Fruit fly (Drosophila melanogaster): ENCODE results near the gene Nup43.

The Nup43 gene

DNA sequence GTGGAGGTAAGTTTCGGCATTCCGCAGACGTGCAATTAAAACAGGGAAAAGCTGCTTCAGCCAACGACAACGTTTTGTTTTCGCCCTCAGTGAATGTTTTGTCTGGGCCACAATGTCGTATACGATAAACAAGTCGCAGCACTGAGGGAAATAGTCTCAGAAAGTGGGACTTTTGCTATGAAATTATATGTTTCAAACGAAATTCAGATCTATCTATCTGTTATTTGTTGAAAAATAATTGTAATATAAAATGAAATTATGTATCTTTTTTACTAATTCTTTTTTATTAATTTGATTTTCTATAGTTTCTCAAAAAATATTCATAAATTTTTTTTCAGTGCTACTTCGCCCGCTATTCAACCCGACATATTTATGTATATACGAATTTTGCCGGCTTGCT is 27.0 kb downstream of the Nup43 start (continued):
- no peak for TF ChIP-seq CG11762 (GFP tag; optimal IDR thresholded peaks at IDR 0.05; ENCODE audit: insufficient read depth)
- TF ChIP-seq Sox14 (GFP tag; optimal IDR thresholded peaks at IDR 0.05), result no peak
- peak; percentile 34 for TF ChIP-seq CG4318 (GFP tag; optimal IDR thresholded peaks at IDR 0.05)
- peak; percentile 82 for TF ChIP-seq achi (GFP tag; optimal IDR thresholded peaks at IDR 0.05)
- TF ChIP-seq Ets21C (GFP tag; optimal IDR thresholded peaks at IDR 0.05), result no peak
- TF ChIP-seq CG10631 (GFP tag; optimal IDR thresholded peaks at IDR 0.05), result no peak
- TF ChIP-seq CG31627 (GFP tag; optimal IDR thresholded peaks at IDR 0.05), result peak; percentile 64
- TF ChIP-seq Eip78C (GFP tag), result peak; percentile 92
- no peak for TF ChIP-seq fd85E (GFP tag; optimal IDR thresholded peaks at IDR 0.05)
- TF ChIP-seq CG8632 (GFP tag; optimal IDR thresholded peaks at IDR 0.05), result peak; percentile 75
- peak; percentile 83 for TF ChIP-seq acj6 (GFP tag; optimal IDR thresholded peaks at IDR 0.05)
- TF ChIP-seq Ets96B (tag; optimal IDR thresholded peaks at IDR 0.05), result no peak
- peak; percentile 39 for TF ChIP-seq Sox15 (GFP tag; optimal IDR thresholded peaks at IDR 0.05)
- TF ChIP-seq CG7368 (GFP tag; optimal IDR thresholded peaks at IDR 0.05), result peak; percentile 42
- peak; percentile 38 for TF ChIP-seq vri (GFP tag; optimal IDR thresholded peaks at IDR 0.05)
- no peak for TF ChIP-seq CG6854 (GFP tag; optimal IDR thresholded peaks at IDR 0.05)
- no peak for TF ChIP-seq ss (GFP tag; optimal IDR thresholded peaks at IDR 0.05)
- no peak for TF ChIP-seq cyc (GFP tag; optimal IDR thresholded peaks at IDR 0.05)
- no peak for TF ChIP-seq svp (GFP tag)
- TF ChIP-seq Eip75B (GFP tag; optimal IDR thresholded peaks at IDR 0.05), result no peak
- peak; percentile 14 for TF ChIP-seq CG11902 (GFP tag; optimal IDR thresholded peaks at IDR 0.05)
- TF ChIP-seq CG8119 (GFP tag; IDR thresholded peaks at IDR 0.05), result peak; percentile 87
- peak; percentile 72 for TF ChIP-seq Sox102F (GFP tag; optimal IDR thresholded peaks at IDR 0.05)
- peak; percentile 47 for TF ChIP-seq lz (GFP tag; optimal IDR thresholded peaks at IDR 0.05)
- peak; percentile 88 for TF ChIP-seq CG15336 (GFP tag; IDR thresholded peaks at IDR 0.05)
- TF ChIP-seq salr (GFP tag; optimal IDR thresholded peaks at IDR 0.05), result peak in 1 of 2 experiments; percentile 78

DNA sequence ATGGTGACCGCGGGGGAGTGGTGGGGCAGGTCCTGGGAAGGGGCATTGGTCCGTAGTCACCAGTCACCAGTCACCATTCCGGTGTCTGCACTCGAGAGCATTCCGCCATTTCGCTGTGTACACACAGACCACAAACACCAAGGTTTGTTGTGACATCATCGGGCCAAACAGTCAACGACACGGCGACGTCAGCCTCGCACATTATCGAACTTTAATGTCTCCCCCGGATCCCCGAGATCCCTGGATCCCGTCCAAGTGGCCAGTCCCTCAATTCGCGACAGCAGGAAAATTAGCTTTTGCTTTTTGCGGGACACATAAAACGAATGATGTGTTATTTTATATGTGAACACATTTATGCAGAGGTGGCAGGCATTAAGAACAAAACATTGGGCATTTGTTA is 28.4 kb downstream of the Nup43 start:
- TF ChIP-seq CG4318 (GFP tag; optimal IDR thresholded peaks at IDR 0.05) (no peak), CG3032 (tag; optimal IDR thresholded peaks at IDR 0.05) (no peak), vri (GFP tag; optimal IDR thresholded peaks at IDR 0.05) (peak; percentile 92), CG34406 (GFP tag; optimal IDR thresholded peaks at IDR 0.05) (no peak), dac (GFP tag; optimal IDR thresholded peaks at IDR 0.05) (no peak), Eip78C (GFP tag) (no peak), salr (GFP tag; optimal IDR thresholded peaks at IDR 0.05) (no peak), CG11762 (GFP tag; optimal IDR thresholded peaks at IDR 0.05; ENCODE audit: insufficient read depth) (no peak)

dm6 chr3R:18395694-18396093 is 29.3 kb downstream of the Nup43 start:
- no peak for TF ChIP-seq CG34406 (GFP tag; optimal IDR thresholded peaks at IDR 0.05)
- peak; percentile 50 for TF ChIP-seq dsx (GFP tag; optimal IDR thresholded peaks at IDR 0.05; ENCODE audit: poor library complexity, severe bottlenecking)

- TF ChIP-seq Ets21C (GFP tag; optimal IDR thresholded peaks at IDR 0.05) (peak; percentile 96), CG6854 (GFP tag; optimal IDR thresholded peaks at IDR 0.05) (peak; percentile 93), CG6276 (GFP tag; optimal IDR thresholded peaks at IDR 0.05) (peak; percentile 98), svp (GFP tag) (peak; percentile 100), CG15336 (GFP tag; IDR thresholded peaks at IDR 0.05) (peak; percentile 99), CG10631 (GFP tag; optimal IDR thresholded peaks at IDR 0.05) (peak; percentile 97), CG9139 (GFP tag; optimal IDR thresholded peaks at IDR 0.05) (peak; percentile 91), topi (GFP tag; optimal IDR thresholded peaks at IDR 0.05) (peak; percentile 98), Sox14 (GFP tag; optimal IDR thresholded peaks at IDR 0.05) (peak; percentile 99), Lpt (GFP tag; optimal IDR thresholded peaks at IDR 0.05) (peak; percentile 98), CG11762 (GFP tag; optimal IDR thresholded peaks at IDR 0.05; ENCODE audit: insufficient read depth) (peak; percentile 96), CG3032 (tag; optimal IDR thresholded peaks at IDR 0.05) (peak; percentile 94), acj6 (GFP tag; optimal IDR thresholded peaks at IDR 0.05) (peak; percentile 99), CG8632 (GFP tag; optimal IDR thresholded peaks at IDR 0.05) (peak; percentile 98), CG6808 (GFP tag; optimal IDR thresholded peaks at IDR 0.05) (peak; percentile 94), CG34406 (GFP tag; optimal IDR thresholded peaks at IDR 0.05) (peak; percentile 98), Gug (GFP tag; IDR thresholded peaks at IDR 0.05) (peak; percentile 95), Ets96B (tag; optimal IDR thresholded peaks at IDR 0.05) (peak; percentile 98), Hr39 (GFP tag; optimal IDR thresholded peaks at IDR 0.05) (peak; percentile 98), dsx (GFP tag; optimal IDR thresholded peaks at IDR 0.05; ENCODE audit: poor library complexity, severe bottlenecking) (peak; percentile 96), CG8319 (GFP tag; optimal IDR thresholded peaks at IDR 0.05) (peak; percentile 97), Sox102F (GFP tag; optimal IDR thresholded peaks at IDR 0.05) (peak; percentile 99), spab (GFP tag; optimal IDR thresholded peaks at IDR 0.05) (peak; percentile 96), ss (GFP tag; optimal IDR thresholded peaks at IDR 0.05) (peak; percentile 92 to 95), Eip78C (GFP tag) (peak; percentile 100), CG10669 (GFP tag; optimal IDR thresholded peaks at IDR 0.05) (peak; percentile 98), Hr38 (GFP tag; optimal IDR thresholded peaks at IDR 0.05) (peak; percentile 95), CG11902 (GFP tag; optimal IDR thresholded peaks at IDR 0.05) (peak; percentile 97)
Observed at dm6 chr3R:18396801-18397604, 30.6 kb downstream of the Nup43 start, which contains the start of gene Vti1b. TSS of gene Vti1b (plus strand) at chr3R:18396995.

Measured in whole organism, prepupa.